Worm (Caenorhabditis elegans) whole organism, L2 larva: Measurements from ENCODE around the gene srz-20.

ENCODE experiments used
- alr-1 ChIP-seq: fragments of 150-350 bp; optimal IDR thresholded peaks from 2 replicates; lab custom pipeline; 2014; ENCODE audit warnings: missing biosample characterization, missing genetic modification characterization
- ama-1 ChIP-seq: fragments of 150-350 bp; optimal IDR thresholded peaks from 2 replicates; lab custom pipeline; 2018; ENCODE audit warnings: inconsistent platforms
- dmd-4 ChIP-seq: sonication (generic microtip); optimal IDR thresholded peaks from 2 replicates; lab custom pipeline; 2017; ENCODE audit warnings: missing biosample characterization, missing genetic modification characterization
- elt-3 ChIP-seq: sonication (generic microtip); optimal IDR thresholded peaks from 2 replicates; lab custom pipeline; 2017; ENCODE audit warnings: missing biosample characterization, missing genetic modification characterization
- lin-13 ChIP-seq: fragments of 150-350 bp; optimal IDR thresholded peaks from 2 replicates; lab custom pipeline; 2014; ENCODE audit warnings: missing biosample characterization, missing genetic modification reagents, missing genetic modification characterization
- nhr-23 ChIP-seq: fragments of 150-350 bp; optimal IDR thresholded peaks from 2 replicates; lab custom pipeline; 2014; ENCODE audit warnings: missing biosample characterization, missing genetic modification reagents, missing genetic modification characterization
- nhr-237 ChIP-seq: fragments of 150-350 bp; optimal IDR thresholded peaks from 2 replicates; lab custom pipeline; 2014; ENCODE audit warnings: missing biosample characterization, missing genetic modification characterization
- nhr-77 ChIP-seq: fragments of 150-350 bp; optimal IDR thresholded peaks from 2 replicates; lab custom pipeline; 2014; ENCODE audit warnings: missing biosample characterization, missing genetic modification characterization
- peb-1 ChIP-seq: fragments of 150-350 bp; optimal IDR thresholded peaks from 2 replicates; lab custom pipeline; 2014; ENCODE audit warnings: missing biosample characterization, missing genetic modification characterization
- sem-4 ChIP-seq: fragments of 150-350 bp; optimal IDR thresholded peaks from 2 replicates; lab custom pipeline; 2014; ENCODE audit warnings: missing biosample characterization, missing genetic modification reagents, missing genetic modification characterization
- snpc-4 ChIP-seq: fragments of 150-350 bp; optimal IDR thresholded peaks from 2 replicates; lab custom pipeline; 2014; ENCODE audit warnings: missing biosample characterization, missing genetic modification characterization
- unc-39 ChIP-seq: fragments of 150-350 bp; optimal IDR thresholded peaks from 2 replicates; lab custom pipeline; 2014; ENCODE audit warnings: missing biosample characterization, missing genetic modification characterization
- unc-55 ChIP-seq: fragments of 150-350 bp; sonication (generic microtip); optimal IDR thresholded peaks from 3 replicates; lab custom pipeline; 2014; ENCODE audit warnings: missing biosample characterization, missing genetic modification reagents, missing genetic modification characterization
- unc-62 ChIP-seq: fragments of 150-350 bp; optimal IDR thresholded peaks from 2 replicates; lab custom pipeline; 2014; ENCODE audit warnings: missing biosample characterization, missing genetic modification reagents, missing genetic modification characterization

ce11 chrIV:3926117-3926516, 10.7 kb downstream of the srz-20 start, which contains the start of gene clec-68:
- no peak for TF ChIP-seq snpc-4 (tag; lab: Kevin White, UChicago)
- TF ChIP-seq alr-1 (tag; lab: Kevin White, UChicago), result no peak
- no peak for TF ChIP-seq unc-62 (GFP tag; lab: Kevin White, UChicago)
- TF ChIP-seq ama-1, result no peak
- TF ChIP-seq unc-55, result no peak
- TF ChIP-seq nhr-77 (tag; lab: Kevin White, UChicago), result no peak
- no peak for TF ChIP-seq nhr-237 (tag; lab: Kevin White, UChicago)
- no peak for TF ChIP-seq unc-39
- no peak for TF ChIP-seq peb-1 (tag; lab: Kevin White, UChicago)
- no peak for TF ChIP-seq sem-4
- TF ChIP-seq nhr-23 (tag; lab: Kevin White, UChicago), result no peak
- TF ChIP-seq elt-3 (tag; lab: Kevin White, UChicago), result no peak
- TF ChIP-seq lin-13, result no peak
- TF ChIP-seq dmd-4 (tag; lab: Kevin White, UChicago), result no peak
